Fruit fly (Drosophila melanogaster): ENCODE results near the gene CG12502.

CG12502 gene

DNA sequence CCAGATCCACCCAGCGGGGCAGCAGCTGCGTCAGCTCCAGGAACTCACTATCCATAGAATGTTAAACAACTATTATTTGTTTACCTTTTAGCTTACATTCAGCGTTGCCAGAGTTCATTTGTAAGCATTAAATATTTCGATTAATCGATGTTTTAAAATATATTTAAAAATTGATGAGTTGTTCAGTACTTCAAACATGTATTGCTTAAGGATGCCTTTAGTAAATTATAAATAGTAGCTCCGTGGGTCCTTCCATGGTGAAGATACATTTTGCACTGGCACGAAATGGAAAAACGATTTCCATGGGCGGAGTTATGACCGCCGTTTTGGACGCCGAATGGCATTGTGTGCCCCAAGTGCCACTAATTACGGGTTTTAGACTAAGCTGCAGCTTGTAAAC, 23.9 kb upstream of the CG12502 start, which contains the start of the genes JMJD5 and Gr61a:
JMJD5 (minus strand) TSS at position 101 of the 400 bp plus-strand sequence.
Gr61a (plus strand) TSS at position 192 of the 400 bp plus-strand sequence.
- no peak for TF ChIP-seq CTCF (optimal IDR thresholded peaks at IDR 0.05)
- no peak for TF ChIP-seq CG8478 (optimal IDR thresholded peaks at IDR 0.05)

DNA sequence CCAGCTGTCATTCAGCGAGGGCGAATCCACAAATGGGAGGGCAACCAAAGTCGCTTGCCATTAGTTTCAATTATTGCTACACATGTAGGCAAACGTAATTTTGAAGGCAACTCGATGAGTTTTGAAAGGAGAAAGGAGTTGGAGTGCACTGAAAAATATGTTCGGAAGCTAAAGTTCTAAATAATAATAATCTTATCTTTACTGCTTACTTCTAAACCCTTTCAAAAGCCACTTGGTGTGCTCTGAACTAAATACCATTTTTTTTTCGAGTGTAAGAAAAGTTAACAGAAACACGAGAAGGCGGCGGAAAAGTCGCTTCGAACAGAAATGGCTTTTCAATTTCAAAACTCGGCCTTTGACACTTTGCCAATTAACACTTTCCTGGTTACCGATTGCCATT, 21.6 kb upstream of the CG12502 start, which contains the start of gene Cep290:
Cep290 (plus strand) TSS at position 301 of the 400 bp plus-strand sequence.
- no peak for TF ChIP-seq CG8478 (optimal IDR thresholded peaks at IDR 0.05)
- no peak for TF ChIP-seq CTCF (optimal IDR thresholded peaks at IDR 0.05)

DNA sequence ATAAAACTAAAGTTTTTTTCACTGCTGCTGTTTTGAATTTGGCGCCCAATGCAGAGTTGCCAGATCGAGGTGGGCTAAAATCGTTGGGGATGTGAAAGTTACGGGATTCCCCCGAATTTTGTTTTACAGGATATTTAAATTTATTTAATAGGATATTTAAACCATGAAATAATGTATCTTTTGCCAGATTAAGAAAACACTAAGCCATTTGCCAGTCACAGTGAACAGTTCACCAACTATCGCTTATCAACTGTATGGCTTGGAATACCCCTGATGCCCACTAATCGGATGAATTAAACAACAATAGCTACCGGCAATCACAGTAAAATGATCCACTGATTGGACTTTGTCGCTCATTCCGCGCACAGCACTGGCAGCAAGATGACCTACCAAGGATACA, 14.1 kb upstream of the CG12502 start, which contains the start of gene Dci:
Dci (plus strand) TSS at position 286 of the 400 bp plus-strand sequence.
- TF ChIP-seq CG8478 (optimal IDR thresholded peaks at IDR 0.05) (no peak), CTCF (optimal IDR thresholded peaks at IDR 0.05) (no peak)

DNA sequence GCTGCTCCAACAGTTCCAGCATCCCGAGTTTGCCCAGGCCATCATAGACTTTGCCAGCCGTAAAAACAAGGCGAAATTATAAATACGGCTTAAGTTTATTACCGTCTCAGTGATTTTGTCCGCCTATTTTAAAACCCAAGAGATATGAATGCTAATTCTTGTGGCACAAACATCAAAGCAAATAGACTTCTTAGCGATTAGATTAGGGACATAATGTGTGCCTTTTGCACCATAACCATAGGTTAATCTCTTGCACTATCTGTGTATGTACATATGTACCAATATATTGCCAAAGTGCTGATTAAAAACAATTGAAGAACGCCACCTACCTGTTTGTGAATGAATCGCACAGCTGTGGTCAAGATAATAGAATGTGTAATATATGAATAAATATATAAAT, 12.9 kb upstream of the CG12502 start:
- no peak for TF ChIP-seq CTCF (optimal IDR thresholded peaks at IDR 0.05)
- TF ChIP-seq CG8478 (optimal IDR thresholded peaks at IDR 0.05): no peak

DNA sequence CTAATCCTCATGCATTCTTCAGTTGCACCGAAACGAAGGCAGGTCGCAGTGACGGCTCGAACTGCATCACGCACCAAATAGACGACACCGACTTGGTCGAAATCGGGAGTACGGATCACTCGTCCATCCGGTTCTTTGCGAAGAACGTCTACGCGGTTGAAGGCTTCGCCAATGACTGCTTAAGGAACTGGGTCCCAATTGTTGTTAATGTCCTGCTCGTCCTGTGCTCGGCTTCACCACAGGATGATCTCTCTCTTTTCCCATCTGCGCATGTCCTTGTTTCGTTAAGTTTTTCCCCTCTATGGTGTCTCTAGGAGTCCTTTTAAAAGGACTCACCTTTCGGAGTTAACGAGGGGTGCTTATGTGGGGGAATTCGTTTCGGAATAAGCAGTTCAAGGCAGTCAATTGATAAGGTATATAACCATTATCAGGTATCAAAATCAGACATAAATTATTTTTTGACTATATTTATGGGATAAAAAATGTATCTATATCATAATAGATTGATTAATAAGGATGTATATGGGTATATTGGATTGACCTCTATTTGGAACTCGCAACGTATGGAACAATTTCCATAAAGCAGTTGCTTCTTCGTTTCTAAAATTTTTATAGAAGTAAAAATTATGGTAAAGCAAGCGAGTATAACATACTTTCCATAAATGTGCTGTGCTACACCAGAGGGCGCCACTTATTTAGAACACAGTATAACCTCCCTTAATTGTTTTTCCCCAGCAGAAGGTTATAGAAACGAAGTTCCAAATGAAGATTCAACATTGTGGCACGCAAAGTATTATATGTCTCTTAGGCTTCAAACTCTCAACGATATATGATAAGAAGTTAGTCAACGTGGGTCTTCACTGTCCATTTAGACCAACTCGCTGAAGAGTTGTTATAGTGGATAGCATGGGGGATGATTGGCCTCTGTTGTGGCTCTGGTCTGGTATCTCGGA, 7.9 kb upstream of the CG12502 start, which contains the start of gene dpr20:
dpr20 (minus strand) TSS at position 186 of the 953 bp plus-strand sequence.
- no peak for TF ChIP-seq CG8478 (optimal IDR thresholded peaks at IDR 0.05)
- TF ChIP-seq CTCF (optimal IDR thresholded peaks at IDR 0.05): peak; percentile 85 to 87

DNA sequence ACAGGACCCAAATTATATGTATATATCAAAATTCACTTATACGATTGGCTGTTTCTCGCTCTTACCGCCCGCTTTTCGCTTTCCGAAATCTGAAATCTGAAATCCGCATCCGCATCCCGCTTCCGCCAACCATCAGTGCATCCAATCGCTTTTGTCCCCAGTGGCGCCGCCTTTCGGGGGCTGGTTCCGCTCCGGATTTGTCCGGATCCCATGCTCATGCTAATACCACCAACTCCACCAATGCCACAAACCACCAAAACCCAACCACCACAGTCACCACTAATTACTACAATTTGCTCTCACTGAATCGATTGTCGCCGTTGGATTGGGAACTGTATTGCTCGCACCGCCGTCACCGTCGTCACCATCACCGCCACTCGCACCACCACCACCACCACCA, 3.6 kb downstream of the CG12502 start:
- TF ChIP-seq CTCF (optimal IDR thresholded peaks at IDR 0.05) (peak in 1 of 2 experiments; percentile 25), CG8478 (optimal IDR thresholded peaks at IDR 0.05) (no peak)

DNA sequence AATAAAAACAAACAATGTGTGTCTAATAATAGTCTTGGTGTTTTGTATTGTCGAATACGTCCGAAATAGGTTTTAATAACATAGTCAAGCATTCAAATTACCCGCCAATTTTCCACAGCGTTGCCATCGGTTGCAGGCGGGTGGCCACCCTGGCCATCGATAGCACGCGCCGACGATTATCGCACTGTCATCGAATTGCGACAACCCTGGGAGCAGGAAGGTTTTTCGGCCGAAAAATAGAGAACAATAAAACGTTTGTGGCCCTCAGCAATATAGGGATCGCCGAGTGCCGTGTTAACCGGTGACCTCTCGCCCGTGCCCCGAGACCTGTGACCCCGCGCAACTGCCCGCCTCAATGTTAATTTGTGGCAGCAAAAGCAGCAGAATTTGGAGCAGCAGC, 6.5 kb downstream of the CG12502 start, which contains the start of gene Usp10:
Usp10 (plus strand) TSS at position 187 of the 400 bp plus-strand sequence.
- peak in 1 of 2 experiments; percentile 38 for TF ChIP-seq CTCF (optimal IDR thresholded peaks at IDR 0.05)
- TF ChIP-seq CG8478 (optimal IDR thresholded peaks at IDR 0.05): no peak

DNA sequence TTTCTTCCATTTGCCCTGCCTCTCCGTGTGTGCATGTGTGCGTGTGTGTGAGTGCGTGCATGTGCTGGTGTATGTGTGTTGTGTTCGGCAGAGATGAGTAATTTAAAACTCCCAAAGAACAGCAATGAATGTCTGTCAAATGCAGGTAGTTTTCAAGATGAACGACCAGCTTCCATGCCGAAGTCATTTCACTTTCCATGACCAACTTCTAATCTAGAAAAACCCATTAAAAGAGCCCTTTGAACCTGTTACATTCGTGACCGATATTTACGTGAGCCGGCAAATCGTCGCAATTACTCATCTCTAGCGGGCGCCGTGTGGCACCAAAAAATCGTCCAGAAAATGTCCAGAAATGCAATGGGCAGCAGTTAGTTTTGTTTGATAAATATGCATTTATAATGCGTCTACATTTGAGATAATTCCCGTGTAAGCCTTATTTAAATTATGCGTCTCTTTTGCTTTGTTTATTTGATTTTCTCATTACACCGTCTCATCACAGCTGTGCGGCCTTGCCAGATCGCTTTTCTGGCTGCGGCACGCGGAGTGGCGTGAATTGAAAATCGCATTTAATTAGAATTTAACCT, 7.3 kb downstream of the CG12502 start:
- TF ChIP-seq CTCF (optimal IDR thresholded peaks at IDR 0.05) (no peak), CG8478 (optimal IDR thresholded peaks at IDR 0.05) (no peak)

DNA sequence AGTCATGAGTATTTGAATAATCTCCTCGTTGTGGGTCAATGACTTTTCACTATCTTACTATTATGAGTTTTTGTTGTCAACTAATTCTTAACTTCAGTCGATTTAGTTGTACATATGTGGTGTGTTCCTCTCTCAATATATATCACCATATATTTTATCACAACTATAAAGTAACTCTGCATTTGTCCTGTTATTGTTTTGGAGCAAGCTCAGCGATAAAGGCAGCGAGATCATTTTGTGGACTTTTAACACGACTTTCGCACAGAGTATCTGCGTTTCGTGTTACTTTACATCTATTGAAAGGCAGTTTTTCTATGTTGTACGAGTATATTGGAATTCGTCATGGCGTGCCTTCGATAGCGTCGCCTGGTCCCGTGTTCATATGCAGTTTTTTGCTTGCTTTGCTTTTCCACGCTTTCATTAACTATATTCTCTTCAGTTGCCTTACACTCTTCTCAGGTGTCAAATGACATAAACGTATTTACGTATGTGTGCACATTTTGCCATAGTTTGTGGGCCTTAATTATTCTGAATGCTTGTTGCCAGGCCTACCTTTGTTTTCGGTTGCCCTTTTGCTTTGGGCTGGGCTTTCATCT, 10.3 kb downstream of the CG12502 start:
- TF ChIP-seq CG8478 (optimal IDR thresholded peaks at IDR 0.05) (no peak), CTCF (optimal IDR thresholded peaks at IDR 0.05) (no peak)

DNA sequence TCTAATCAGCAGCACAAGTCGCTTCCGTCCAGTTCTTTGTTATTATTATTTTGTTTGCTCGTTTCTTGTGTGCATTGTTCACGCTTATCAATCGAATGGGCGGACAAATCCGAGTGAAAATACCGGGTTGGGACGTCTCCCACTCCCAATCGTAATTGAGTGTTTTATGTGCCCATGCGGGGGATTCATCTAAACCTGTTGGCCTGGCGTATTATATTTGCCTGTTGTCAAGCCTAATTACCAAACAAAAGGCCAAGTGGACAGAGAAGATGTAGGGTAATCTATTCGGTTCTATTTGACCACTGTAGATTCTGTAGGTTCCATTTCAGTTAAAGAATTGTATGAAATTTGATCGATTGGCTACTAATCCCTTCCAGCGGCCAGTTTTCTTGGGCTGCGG, 10.9 kb downstream of the CG12502 start:
- TF ChIP-seq CTCF (optimal IDR thresholded peaks at IDR 0.05) (no peak), CG8478 (optimal IDR thresholded peaks at IDR 0.05) (no peak)

DNA sequence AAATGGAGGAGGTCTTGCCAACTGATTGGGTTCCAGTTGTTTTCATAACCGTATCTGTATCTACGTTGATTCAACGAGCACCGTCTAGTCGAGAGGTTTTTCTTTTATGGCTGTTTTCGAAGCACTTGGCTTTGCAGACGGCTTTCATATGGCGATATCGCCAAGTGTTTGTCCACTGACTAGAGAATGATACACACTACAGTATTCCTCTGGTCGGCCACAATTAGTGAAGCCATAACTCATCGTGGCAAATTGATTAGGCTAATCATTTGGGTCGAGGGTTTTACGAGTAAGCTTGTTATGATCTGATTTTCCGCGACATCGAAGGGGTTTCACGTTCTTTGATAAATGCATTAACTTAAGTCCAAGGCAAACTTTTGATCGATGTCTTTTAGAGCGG, 11.5 kb downstream of the CG12502 start:
- no peak for TF ChIP-seq CTCF (optimal IDR thresholded peaks at IDR 0.05)
- no peak for TF ChIP-seq CG8478 (optimal IDR thresholded peaks at IDR 0.05)

DNA sequence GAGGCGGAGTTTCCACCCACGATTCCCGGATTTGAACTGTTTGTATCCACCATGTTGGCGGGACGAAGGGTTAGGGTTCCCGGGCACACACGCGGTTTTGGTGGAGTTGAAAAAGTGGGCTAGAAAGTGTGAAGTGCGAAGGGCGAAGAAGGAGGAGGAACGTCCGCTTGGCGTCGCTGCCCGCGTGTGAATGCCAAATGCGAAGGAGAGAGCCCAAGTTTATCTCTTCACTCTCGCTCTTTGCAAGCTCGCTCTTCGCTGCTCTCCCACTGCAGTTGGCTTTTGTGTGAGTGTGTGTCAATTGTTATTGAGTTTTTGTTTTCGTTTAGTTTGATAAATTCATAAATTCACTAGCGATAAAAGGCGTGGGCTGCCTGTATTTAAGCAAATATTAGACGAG, 15.7 kb downstream of the CG12502 start:
- TF ChIP-seq CTCF (optimal IDR thresholded peaks at IDR 0.05) (no peak), CG8478 (optimal IDR thresholded peaks at IDR 0.05) (no peak)

DNA sequence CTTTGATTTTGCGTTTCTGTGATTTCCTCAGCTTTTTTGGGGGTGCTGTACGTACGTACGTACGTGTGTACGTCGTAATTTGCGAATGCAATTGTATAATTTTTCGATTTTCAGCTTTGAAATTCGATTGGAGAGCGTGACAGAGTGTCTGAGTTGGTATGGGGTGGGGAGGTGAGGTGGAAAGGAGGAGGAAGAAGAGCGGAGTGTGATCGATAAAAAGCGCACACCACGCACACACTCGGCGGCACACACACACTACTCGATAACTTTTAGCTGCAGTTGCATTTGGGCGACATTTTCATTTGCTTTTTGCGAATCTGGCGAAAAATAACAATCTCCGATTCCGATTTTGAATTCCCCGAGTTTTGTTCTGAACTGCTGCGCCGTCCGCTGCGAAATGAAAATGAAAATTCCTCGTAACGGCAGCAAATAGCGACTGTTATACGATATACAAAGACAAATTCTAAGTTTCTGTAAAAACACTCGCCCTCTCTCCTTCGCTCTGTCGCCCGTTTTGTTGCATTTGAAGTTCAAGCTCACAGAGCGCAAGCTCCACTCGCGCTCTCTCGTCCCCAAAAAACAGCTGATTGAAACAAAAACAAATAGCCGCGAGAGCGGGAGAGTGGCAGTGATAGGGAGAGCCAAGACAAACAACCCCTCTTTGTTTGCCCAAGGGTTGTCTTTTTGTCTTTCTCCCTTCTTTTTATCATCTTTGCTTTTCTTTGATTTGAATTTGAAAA, 16.5 kb downstream of the CG12502 start, which contains the start of gene CG13907:
CG13907 (minus strand) TSS at position 518 of the 740 bp plus-strand sequence.
- no peak for TF ChIP-seq CTCF (optimal IDR thresholded peaks at IDR 0.05)
- no peak for TF ChIP-seq CG8478 (optimal IDR thresholded peaks at IDR 0.05)

DNA sequence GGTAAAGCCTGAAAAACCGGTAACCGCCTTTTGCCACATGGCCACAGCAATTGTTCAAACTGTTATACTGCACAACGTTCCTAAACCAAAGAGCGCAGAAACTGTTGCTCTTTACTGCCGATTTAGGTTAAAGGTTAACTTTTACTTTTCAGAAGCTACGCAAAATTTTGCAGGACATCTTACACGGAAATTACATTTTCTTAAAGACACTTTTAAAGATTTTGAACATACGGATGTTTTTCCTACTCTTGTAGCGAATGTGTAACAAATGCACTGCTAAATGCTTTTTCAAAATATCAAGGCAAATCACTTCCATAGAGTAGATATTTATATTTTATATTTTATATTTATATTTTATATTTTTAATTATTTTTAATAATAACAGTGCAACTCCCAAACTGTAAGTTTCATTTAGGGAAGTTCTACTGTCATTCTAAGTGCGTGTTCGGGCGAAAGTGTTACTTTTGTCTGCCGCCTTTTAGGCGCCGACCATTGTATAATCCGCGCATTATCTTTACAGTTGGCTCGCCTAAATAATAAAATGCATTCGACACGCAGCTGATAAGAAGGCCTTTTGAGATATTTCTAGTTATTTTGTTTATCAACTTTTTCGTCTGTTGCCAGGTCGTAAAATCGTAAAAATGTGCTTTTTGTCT, 17.2 kb downstream of the CG12502 start:
- TF ChIP-seq CTCF (optimal IDR thresholded peaks at IDR 0.05) (no peak), CG8478 (optimal IDR thresholded peaks at IDR 0.05) (no peak)

Measured in S2 (cell line).